Fruit fly (Drosophila melanogaster): Measurements from ENCODE around the gene CG15882.

CG15882 gene

DNA sequence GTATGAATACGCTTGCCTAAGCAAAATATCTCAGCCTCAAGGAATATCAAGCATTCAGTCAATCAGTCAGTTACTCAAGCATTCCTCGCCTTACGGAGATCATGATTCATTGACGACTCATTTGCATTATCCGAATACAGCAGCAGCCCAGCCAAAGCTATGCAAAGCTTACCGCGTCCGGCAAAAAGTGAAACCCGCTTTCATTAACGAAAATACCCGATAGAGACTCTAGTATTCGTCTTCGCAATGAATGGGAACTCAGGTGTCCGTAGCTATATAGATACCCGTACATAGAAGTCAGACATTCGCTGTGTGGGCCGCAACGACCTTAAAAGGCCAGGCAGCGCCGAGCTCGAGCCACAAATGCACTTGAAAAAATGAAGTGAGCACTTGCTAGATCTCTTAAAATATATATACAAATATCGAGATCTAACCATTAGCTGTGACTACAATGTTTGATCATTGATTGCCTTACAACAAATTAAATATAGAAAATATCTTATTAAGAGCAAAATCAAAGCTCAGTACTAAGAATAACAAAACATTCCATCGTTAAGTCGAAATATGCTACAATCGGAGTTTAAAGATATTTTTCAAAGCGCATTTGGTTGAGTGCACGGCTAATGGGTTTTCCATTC is 20.7 kb upstream of the CG15882 start:
- TF ChIP-seq fru (GFP tag; optimal IDR thresholded peaks at IDR 0.05) (peak; percentile 15), h (GFP tag; optimal IDR thresholded peaks at IDR 0.05) (peak; percentile 22), Dfd (GFP tag; optimal IDR thresholded peaks at IDR 0.05) (no peak), foxo (GFP tag; optimal IDR thresholded peaks at IDR 0.05) (peak in 1 of 2 experiments; percentile 5), OdsH (GFP tag; optimal IDR thresholded peaks at IDR 0.05) (no peak), tai (GFP tag; optimal IDR thresholded peaks at IDR 0.05) (no peak), Vsx2 (GFP tag; optimal IDR thresholded peaks at IDR 0.05; ENCODE audit: partially characterized antibody) (no peak), Hr78 (GFP tag; optimal IDR thresholded peaks at IDR 0.05) (no peak), Mio (GFP tag; optimal IDR thresholded peaks at IDR 0.05) (no peak), Rel (GFP tag; optimal IDR thresholded peaks at IDR 0.05) (no peak), Rel (tag; optimal IDR thresholded peaks at IDR 0.05) (peak; percentile 90), Dif (GFP tag; optimal IDR thresholded peaks at IDR 0.05; ENCODE audit: partially characterized antibody) (no peak), rgr (GFP tag; optimal IDR thresholded peaks at IDR 0.05) (peak; percentile 15)

DNA sequence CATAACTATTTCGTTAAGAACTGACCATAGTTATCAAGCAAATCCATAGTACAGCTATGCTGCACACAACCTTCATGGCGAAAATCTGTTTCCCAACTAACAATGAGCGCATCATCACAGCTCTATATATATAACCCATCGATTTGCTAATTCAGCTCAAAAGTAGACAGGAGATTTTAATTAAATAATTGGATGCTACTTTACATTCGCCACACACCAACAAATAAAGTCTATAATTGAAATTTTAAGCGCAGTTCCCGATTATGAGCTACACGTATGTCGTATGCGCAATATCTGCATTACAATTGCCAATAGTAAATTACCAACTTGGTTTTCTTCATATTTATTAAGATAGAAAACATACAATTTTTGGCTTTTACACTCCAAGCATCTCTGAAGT is 11.6 kb upstream of the CG15882 start, which contains the start of gene Obp18a:
TSS of gene Obp18a (minus strand) at position 101 of the 400 bp plus-strand sequence.
- no peak for TF ChIP-seq ey (GFP tag; optimal IDR thresholded peaks at IDR 0.05)
- no peak for TF ChIP-seq GATAd (GFP tag; optimal IDR thresholded peaks at IDR 0.05)
- TF ChIP-seq psq (GFP tag; optimal IDR thresholded peaks at IDR 0.05) = no peak
- TF ChIP-seq rgr (GFP tag; optimal IDR thresholded peaks at IDR 0.05) = no peak
- TF ChIP-seq Sp1 (GFP tag; optimal IDR thresholded peaks at IDR 0.05) = no peak
- no peak for TF ChIP-seq CG32264 (GFP tag; optimal IDR thresholded peaks at IDR 0.05)
- TF ChIP-seq Abd-B (GFP tag; optimal IDR thresholded peaks at IDR 0.05) = no peak
- no peak for TF ChIP-seq foxo (GFP tag; optimal IDR thresholded peaks at IDR 0.05)
- TF ChIP-seq CG9705 (GFP tag; optimal IDR thresholded peaks at IDR 0.05) = no peak
- TF ChIP-seq Mio (GFP tag; optimal IDR thresholded peaks at IDR 0.05) = no peak
- TF ChIP-seq usp (GFP tag; optimal IDR thresholded peaks at IDR 0.05) = no peak
- TF ChIP-seq HLH106 (tag; optimal IDR thresholded peaks at IDR 0.05) = no peak
- TF ChIP-seq Dif (GFP tag; optimal IDR thresholded peaks at IDR 0.05; ENCODE audit: partially characterized antibody) = no peak
- no peak for TF ChIP-seq Dfd (GFP tag; optimal IDR thresholded peaks at IDR 0.05)

DNA sequence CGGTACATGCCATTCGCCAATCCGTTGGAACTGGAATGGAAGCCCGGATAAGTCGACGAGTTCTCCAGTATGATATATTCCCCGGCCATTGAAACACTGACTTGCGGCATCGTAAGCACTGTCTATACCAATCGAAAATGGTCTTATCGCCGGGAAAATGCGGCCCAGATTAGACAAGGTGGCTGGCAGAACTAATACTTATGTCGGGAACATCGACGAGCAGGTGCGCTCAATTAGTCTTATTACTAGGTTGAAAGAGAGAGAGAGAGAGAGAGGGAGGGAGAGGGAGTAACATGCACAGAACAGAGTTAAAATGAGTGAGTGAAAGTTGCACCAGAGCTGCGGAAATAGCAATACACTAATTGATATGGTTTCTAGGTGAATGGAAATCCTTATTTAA is 3.0 kb upstream of the CG15882 start, which contains the start of gene tgy:
TSS of gene tgy (minus strand) at position 101 of the 400 bp plus-strand sequence.
- no peak for TF ChIP-seq Jra (GFP tag; optimal IDR thresholded peaks at IDR 0.05)
- no peak for TF ChIP-seq OdsH (GFP tag; optimal IDR thresholded peaks at IDR 0.05)
- TF ChIP-seq HLH106 (tag; optimal IDR thresholded peaks at IDR 0.05) = no peak
- TF ChIP-seq jim (GFP tag; optimal IDR thresholded peaks at IDR 0.05) = no peak
- no peak for TF ChIP-seq sv (GFP tag; optimal IDR thresholded peaks at IDR 0.05)
- TF ChIP-seq woc (GFP tag; optimal IDR thresholded peaks at IDR 0.05) = no peak
- no peak for TF ChIP-seq Myc (optimal IDR thresholded peaks at IDR 0.05)
- no peak for TF ChIP-seq Hr83 (GFP tag; optimal IDR thresholded peaks at IDR 0.05; ENCODE audit: poor library complexity, severe bottlenecking)
- no peak for TF ChIP-seq N (GFP tag; optimal IDR thresholded peaks at IDR 0.05)
- no peak for TF ChIP-seq br (GFP tag; optimal IDR thresholded peaks at IDR 0.05)
- no peak for TF ChIP-seq Dfd (GFP tag; optimal IDR thresholded peaks at IDR 0.05)
- peak in 1 of 2 experiments; percentile 6 for TF ChIP-seq dl (GFP tag; optimal IDR thresholded peaks at IDR 0.05; ENCODE audit: insufficient read depth in 1 of 2, partially characterized antibody in 2 of 2)
- TF ChIP-seq dsf (GFP tag; optimal IDR thresholded peaks at IDR 0.05; ENCODE audit: borderline replicate concordance) = no peak
- TF ChIP-seq Hr78 (GFP tag; optimal IDR thresholded peaks at IDR 0.05) = no peak
- TF ChIP-seq CrebA (GFP tag; optimal IDR thresholded peaks at IDR 0.05; ENCODE audit: borderline replicate concordance) = no peak
- peak; percentile 76 for TF ChIP-seq fru (GFP tag; optimal IDR thresholded peaks at IDR 0.05)

DNA sequence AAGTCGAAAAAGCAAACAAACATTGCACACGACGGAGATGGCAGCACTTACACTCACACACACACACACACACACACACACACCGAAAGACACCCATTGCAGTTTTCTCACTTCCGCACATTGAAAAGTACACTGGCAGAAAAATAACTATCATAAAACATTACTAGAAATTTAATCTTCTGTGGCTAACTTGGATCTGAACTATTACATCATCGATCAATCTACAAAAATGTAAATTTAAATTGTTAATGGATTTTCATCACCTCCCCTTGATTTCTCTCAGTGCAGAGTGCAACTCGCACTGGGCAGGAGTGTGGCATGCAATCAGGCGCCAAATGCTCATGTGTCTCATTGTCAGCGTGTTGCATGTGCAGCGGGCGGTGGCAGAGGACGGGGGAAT is 3.8 kb downstream of the CG15882 start:
- TF ChIP-seq foxo (GFP tag; optimal IDR thresholded peaks at IDR 0.05) = peak in 1 of 2 experiments; percentile 4
- TF ChIP-seq Dif (GFP tag; optimal IDR thresholded peaks at IDR 0.05; ENCODE audit: partially characterized antibody) = no peak

Measured in whole organism, wandering third instar larva.